Worm (Caenorhabditis elegans): Measurements from ENCODE around the gene hen-1.

- TF ChIP-seq nhr-11 (tag; optimal IDR thresholded peaks at IDR 0.05) = no peak
- TF ChIP-seq zip-11 (GFP tag; IDR thresholded peaks at IDR 0.05) = no peak
- TF ChIP-seq zag-1 (tag; optimal IDR thresholded peaks at IDR 0.05) = no peak
- TF ChIP-seq pha-4 (GFP tag; IDR thresholded peaks at IDR 0.05) = no peak
- no peak for TF ChIP-seq pha-4 (tag; optimal IDR thresholded peaks at IDR 0.05)
- TF ChIP-seq hlh-30 (tag; optimal IDR thresholded peaks at IDR 0.05; ENCODE audit: insufficient read depth) = peak; percentile 11
- TF ChIP-seq nhr-237 (tag; optimal IDR thresholded peaks at IDR 0.05) = no peak
These were observed 39.1 kb upstream of the hen-1 start, which contains the start of gene C54D1.7 for ce11 chrX:7155879-7156278.

All from whole organism, L4 larva.